Worm (Caenorhabditis elegans): Measurements from ENCODE around the gene unc-85.

DNA sequence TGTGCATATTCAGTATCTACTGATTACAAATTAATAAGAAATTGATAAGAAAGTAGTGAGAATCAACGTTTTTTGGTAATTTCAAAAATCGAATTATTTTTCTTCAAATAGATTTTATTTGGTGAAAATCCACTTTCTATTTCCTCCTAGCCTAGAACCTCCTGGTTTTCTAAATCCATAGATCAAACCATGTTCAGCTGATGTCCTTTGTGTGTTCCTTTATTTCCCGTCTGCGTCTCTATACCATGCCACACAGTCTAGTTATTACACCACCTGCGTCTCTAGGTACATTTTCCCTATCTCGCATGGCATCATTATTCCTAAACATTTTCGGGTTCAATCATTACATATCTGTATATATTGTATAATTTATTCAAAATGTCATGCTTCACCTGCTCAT lies 8.7 kb upstream of the unc-85 start, which contains the start of gene F10G7.5:
- no peak for TF ChIP-seq snpc-4 (tag; optimal IDR thresholded peaks at IDR 0.05)
- TF ChIP-seq unc-62 (GFP tag; optimal IDR thresholded peaks at IDR 0.05 in 1 of 2), result no peak
- TF ChIP-seq unc-62 (tag; optimal IDR thresholded peaks at IDR 0.05), result no peak
- no peak for TF ChIP-seq zfp-2 (tag; optimal IDR thresholded peaks at IDR 0.05)
- no peak for TF ChIP-seq lin-29 (GFP tag; IDR thresholded peaks at IDR 0.05)
- TF ChIP-seq php-3 (GFP tag; IDR thresholded peaks at IDR 0.05), result no peak
- TF ChIP-seq Y75B8A.6 (GFP tag; IDR thresholded peaks at IDR 0.05), result no peak
- no peak for TF ChIP-seq dmd-8 (GFP tag; IDR thresholded peaks at IDR 0.05)
- TF ChIP-seq ceh-32 (tag; optimal IDR thresholded peaks at IDR 0.05; ENCODE audit: poor library complexity), result no peak
- no peak for TF ChIP-seq nhr-10 (tag; optimal IDR thresholded peaks at IDR 0.05)
- TF ChIP-seq mdl-1 (tag; optimal IDR thresholded peaks at IDR 0.05), result no peak
- TF ChIP-seq mdt-29 (GFP tag; IDR thresholded peaks at IDR 0.05), result no peak
- TF ChIP-seq F37D6.2 (tag; optimal IDR thresholded peaks at IDR 0.05), result no peak
- TF ChIP-seq tra-1 (GFP tag; IDR thresholded peaks at IDR 0.05), result no peak

Measured in whole organism, L4 larva.